Worm (Caenorhabditis elegans) whole organism, L1 larva: ENCODE results near the gene let-653.

Experiments used
- lin-35 ChIP-seq, 2 experiments: fragments of 150-350 bp; optimal IDR thresholded peaks; 2 replicates each; lab custom pipeline; 2014; ENCODE audit warnings: missing biosample characterization in 2 of 2, missing genetic modification characterization in 2 of 2, missing genetic modification reagents in 2 of 2
- nhr-76 ChIP-seq: sonication (generic microtip); optimal IDR thresholded peaks from 2 replicates; lab custom pipeline; 2017; ENCODE audit warnings: missing biosample characterization, missing genetic modification characterization
- skn-1 ChIP-seq: fragments of 150-350 bp; optimal IDR thresholded peaks from 2 replicates; lab custom pipeline; 2014; ENCODE audit warnings: missing biosample characterization, missing genetic modification characterization
- zag-1 ChIP-seq: fragments of 150-350 bp; optimal IDR thresholded peaks from 2 replicates; lab custom pipeline; 2014; ENCODE audit warnings: missing biosample characterization, missing genetic modification characterization
- ztf-11 ChIP-seq, 2 experiments: sonication (generic microtip); optimal IDR thresholded peaks; 2 replicates each; lab custom pipeline; 2016 to 2017; ENCODE audit warnings: missing genetic modification characterization in 2 of 2, missing biosample characterization in 1 of 2, missing compliant biosample characterization in 1 of 2

DNA sequence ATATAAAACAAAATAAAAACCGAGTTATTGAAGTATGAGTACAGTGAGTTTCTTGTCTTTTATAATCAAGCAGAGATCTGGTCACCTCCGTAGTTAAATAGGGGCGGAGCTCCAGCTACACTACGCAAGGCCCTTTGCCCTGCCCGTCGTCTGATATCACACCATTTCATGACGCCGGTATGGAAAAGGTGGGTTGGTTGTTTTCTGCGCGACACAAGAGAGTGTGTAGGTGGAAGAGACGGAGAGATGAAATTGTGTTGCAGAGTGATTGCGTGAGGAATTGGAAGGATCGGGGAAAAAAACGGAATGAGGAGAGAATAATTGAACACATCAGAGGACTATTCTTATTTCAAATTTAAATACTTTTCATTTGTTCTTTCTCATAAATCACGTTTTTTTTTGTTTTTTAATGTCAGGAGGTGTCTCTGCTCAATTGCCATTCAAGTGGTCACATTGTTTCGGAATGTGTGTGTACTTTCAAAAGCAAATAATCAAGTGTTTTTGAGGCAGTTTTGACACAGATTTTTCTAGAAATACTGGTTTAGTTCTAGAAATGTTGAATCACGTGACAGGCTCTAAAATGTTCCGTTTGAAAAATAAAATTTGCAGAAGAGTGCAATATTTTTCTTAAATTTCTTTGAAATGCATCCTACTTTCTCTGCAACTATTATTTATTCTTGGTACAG lies 30.5 kb downstream of the let-653 start, which contains the start of gene ZK822.9:
- TF ChIP-seq skn-1 (tag; lab: Kevin White, UChicago) = no peak
- TF ChIP-seq nhr-76 (tag; lab: Kevin White, UChicago) = no peak
- no peak for TF ChIP-seq ztf-11 (tag; optimal IDR thresholded peaks at IDR 0.05; lab: Kevin White, UChicago)
- TF ChIP-seq lin-35 (GFP tag; optimal IDR thresholded peaks at IDR 0.05; lab: Kevin White, UChicago) = peak in 1 of 2 experiments; percentile 50
- TF ChIP-seq zag-1 (tag; lab: Kevin White, UChicago) = no peak
